Worm (Caenorhabditis elegans): ENCODE results near the gene lgc-38.

lgc-38 gene

ce11 chrIII:6968080-6968639, 40.8 kb upstream of the lgc-38 start, which contains the start of gene panl-2 (continued):
- 0 out of 2 replicates have a peak, but pooled peaks have one; percentile 7 for TF ChIP-seq lin-38 (GFP tag; IDR thresholded peaks at IDR 0.05)
- no peak for TF ChIP-seq unc-62 (GFP tag; optimal IDR thresholded peaks at IDR 0.05 in 1 of 2)
- TF ChIP-seq unc-62 (tag; optimal IDR thresholded peaks at IDR 0.05) = no peak
- no peak for TF ChIP-seq madf-5 (GFP tag; IDR thresholded peaks at IDR 0.05)
- TF ChIP-seq ztf-7 (tag; optimal IDR thresholded peaks at IDR 0.05) = no peak
- no peak for TF ChIP-seq Y75B8A.6 (GFP tag; IDR thresholded peaks at IDR 0.05)
- TF ChIP-seq nhr-42 (GFP tag; IDR thresholded peaks at IDR 0.05) = no peak
- TF ChIP-seq set-16 (GFP tag; IDR thresholded peaks at IDR 0.05) = peak; percentile 33; the same call in 1 of the 2 replicates
- peak; percentile 86 for TF ChIP-seq dpl-1 (GFP tag; optimal IDR thresholded peaks at IDR 0.05)
- no peak for TF ChIP-seq mdl-1 (tag; optimal IDR thresholded peaks at IDR 0.05)
- no peak for TF ChIP-seq sdz-12 (GFP tag; optimal IDR thresholded peaks at IDR 0.05)
- TF ChIP-seq D1046.2 (GFP tag; IDR thresholded peaks at IDR 0.05) = no peak
- no peak for TF ChIP-seq daf-8 (GFP tag; IDR thresholded peaks at IDR 0.05)
- no peak for TF ChIP-seq gei-8 (GFP tag; optimal IDR thresholded peaks at IDR 0.05)
- TF ChIP-seq tag-97 (GFP tag; IDR thresholded peaks at IDR 0.05) = no peak
- no peak for TF ChIP-seq lin-13 (GFP tag; optimal IDR thresholded peaks at IDR 0.05)
- peak; percentile 67 for TF ChIP-seq mes-2 (tag; optimal IDR thresholded peaks at IDR 0.05; ENCODE audit: poor library complexity, severe bottlenecking)
- no peak for TF ChIP-seq nhr-6 (tag; optimal IDR thresholded peaks at IDR 0.05)
- no peak for TF ChIP-seq lin-15B (tag; optimal IDR thresholded peaks at IDR 0.05)
- no peak for TF ChIP-seq ceh-62 (tag; optimal IDR thresholded peaks at IDR 0.05)
- TF ChIP-seq zip-11 (GFP tag; IDR thresholded peaks at IDR 0.05) = no peak
- no peak for TF ChIP-seq spr-3 (GFP tag; optimal IDR thresholded peaks at IDR 0.05)

ce11 chrIII:6968655-6969054, 40.3 kb upstream of the lgc-38 start:
- TF ChIP-seq lin-1 (GFP tag; IDR thresholded peaks at IDR 0.05) = no peak
- TF ChIP-seq T20F7.1 (GFP tag; optimal IDR thresholded peaks at IDR 0.05) = no peak
- TF ChIP-seq nhr-102 (tag; optimal IDR thresholded peaks at IDR 0.05) = no peak
- TF ChIP-seq aha-1 (tag) = no peak
- TF ChIP-seq tra-1 (GFP tag; IDR thresholded peaks at IDR 0.05) = no peak
- TF ChIP-seq unc-39 (tag; optimal IDR thresholded peaks at IDR 0.05) = no peak
- TF ChIP-seq duxl-1 (tag; optimal IDR thresholded peaks at IDR 0.05; ENCODE audit: poor library complexity) = no peak
- no peak for TF ChIP-seq set-16 (GFP tag; IDR thresholded peaks at IDR 0.05)
- no peak for TF ChIP-seq daf-8 (GFP tag; IDR thresholded peaks at IDR 0.05)
- no peak for TF ChIP-seq nhr-41 (GFP tag; IDR thresholded peaks at IDR 0.05)
- no peak for TF ChIP-seq mxl-2 (GFP tag; conservative IDR thresholded peaks at IDR 0.05)
- TF ChIP-seq cey-2 (tag; optimal IDR thresholded peaks at IDR 0.05; ENCODE audit: borderline replicate concordance, insufficient read depth) = no peak
- TF ChIP-seq zip-2 (tag; optimal IDR thresholded peaks at IDR 0.05) = no peak
- no peak for TF ChIP-seq T26A8.4 (GFP tag; IDR thresholded peaks at IDR 0.05)
- TF ChIP-seq mdl-1 (tag; optimal IDR thresholded peaks at IDR 0.05) = no peak
- TF ChIP-seq unc-130 (GFP tag; optimal IDR thresholded peaks at IDR 0.05) = no peak
- TF ChIP-seq mes-2 (tag; optimal IDR thresholded peaks at IDR 0.05; ENCODE audit: poor library complexity, severe bottlenecking) = no peak
- no peak for TF ChIP-seq skn-1 (tag; optimal IDR thresholded peaks at IDR 0.05)
- TF ChIP-seq ceh-82 (tag; optimal IDR thresholded peaks at IDR 0.05) = no peak
- no peak for TF ChIP-seq ama-1 (optimal IDR thresholded peaks at IDR 0.05)

- TF ChIP-seq snpc-1.2 (GFP tag; IDR thresholded peaks at IDR 0.05) (no peak), F10B5.3 (tag; optimal IDR thresholded peaks at IDR 0.05) (no peak), aha-1 (tag) (peak; percentile 7), nhr-28 (tag; optimal IDR thresholded peaks at IDR 0.05) (no peak)
Measured at ce11 chrIII:6969090-6969489, 39.8 kb upstream of the lgc-38 start, which contains the start of gene F31E3.12. Gene F31E3.12 (plus strand): TSS chrIII:6969390.

Data from whole organism, L4 larva.